Worm (Caenorhabditis elegans) whole organism, L3 larva: ENCODE data around the gene snb-6.

ENCODE experiments used
- pqm-1 ChIP-seq: fragments of 150-350 bp; optimal IDR thresholded peaks from 2 replicates; lab custom pipeline; 2017; ENCODE audit warnings: missing biosample characterization, missing genetic modification characterization, inconsistent platforms
- unc-62 ChIP-seq: fragments of 150-350 bp; sonication (generic microtip); optimal IDR thresholded peaks from 4 replicates; lab custom pipeline; 2014; ENCODE audit warnings: missing biosample characterization, missing genetic modification reagents, missing genetic modification characterization

DNA sequence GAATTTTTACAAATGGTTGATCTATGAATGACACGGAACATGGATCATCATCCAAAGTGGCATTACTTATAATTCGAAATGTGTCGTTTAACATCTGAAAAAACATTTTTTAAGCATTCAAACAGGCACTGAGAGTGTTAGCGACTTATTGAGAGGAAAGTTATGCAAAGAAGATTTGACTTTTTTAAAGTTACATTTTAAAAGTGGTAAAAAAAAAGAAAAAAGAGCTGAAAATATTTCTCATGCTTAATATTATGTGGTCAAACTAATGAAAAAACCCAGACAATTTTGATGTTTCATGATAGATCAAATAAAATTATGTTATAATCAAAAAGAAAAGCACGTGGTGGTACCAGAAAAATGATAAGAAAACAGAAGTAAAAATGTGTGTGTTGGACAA, 5.6 kb upstream of the snb-6 start, which contains the start of gene npr-20:
- TF ChIP-seq pqm-1 (tag; lab: Kevin White, UChicago): no peak
- no peak for TF ChIP-seq unc-62
